Worm (Caenorhabditis elegans) whole organism, early embryonic: Measurements from ENCODE around the gene sna-2.

ENCODE experiments used
- B0310.2 ChIP-seq: sonication (generic microtip); optimal IDR thresholded peaks from 2 replicates; lab custom pipeline; 2016; ENCODE audit warnings: mild to moderate bottlenecking, missing genetic modification characterization, missing compliant biosample characterization
- F13C5.2 ChIP-seq: sonication (generic microtip); optimal IDR thresholded peaks from 2 replicates; lab custom pipeline; 2017; ENCODE audit warnings: mild to moderate bottlenecking, missing genetic modification characterization, inconsistent platforms, missing compliant biosample characterization
- aly-1 ChIP-seq: sonication (generic microtip); optimal IDR thresholded peaks from 2 replicates; lab custom pipeline; 2016; ENCODE audit warnings: missing genetic modification characterization, missing compliant biosample characterization
- ama-1 ChIP-seq: fragments of 150-350 bp; optimal IDR thresholded peaks from 2 replicates; lab custom pipeline; 2014
- ceh-13 ChIP-seq: fragments of 200-800 bp; sonication (Bioruptor generic); optimal IDR thresholded peaks from 2 replicates; lab custom pipeline; 2018; ENCODE audit warnings: mild to moderate bottlenecking, missing genetic modification characterization, missing compliant biosample characterization
- ceh-36 ChIP-seq: sonication (generic microtip); optimal IDR thresholded peaks from 2 replicates; lab custom pipeline; 2016; ENCODE audit warnings: missing genetic modification characterization, inconsistent platforms, missing compliant biosample characterization
- ets-7 ChIP-seq: sonication (generic microtip); optimal IDR thresholded peaks from 2 replicates; lab custom pipeline; 2016; ENCODE audit warnings: missing genotype, missing genetic modification characterization, missing compliant biosample characterization
- flt-1 ChIP-seq: fragments of 200-800 bp; sonication (Bioruptor generic); IDR thresholded peaks from 2 replicates; pipeline ENCODE4 v1.3.6; 2022; ENCODE audit warnings: missing genetic modification characterization, missing compliant biosample characterization
- hmbx-1 ChIP-seq: sonication (generic microtip); optimal IDR thresholded peaks from 2 replicates; lab custom pipeline; 2016; ENCODE audit warnings: mild to moderate bottlenecking, missing genetic modification characterization, missing compliant biosample characterization
- hmg-4 ChIP-seq: fragments of 200-800 bp; sonication (Bioruptor generic); optimal IDR thresholded peaks from 2 replicates; lab custom pipeline; 2018; ENCODE audit warnings: mild to moderate bottlenecking, missing genetic modification characterization, missing compliant biosample characterization
- hnd-1 ChIP-seq: sonication (generic microtip); optimal IDR thresholded peaks from 2 replicates; lab custom pipeline; 2016; ENCODE audit warnings: missing genetic modification characterization, missing compliant biosample characterization
- pes-1 ChIP-seq: fragments of 200-800 bp; sonication (Bioruptor generic); IDR thresholded peaks from 2 replicates; pipeline ENCODE4 v1.3.6; 2022; ENCODE audit warnings: missing genetic modification reagents, missing genetic modification characterization, missing compliant biosample characterization
- scrt-1 ChIP-seq: fragments of 200-800 bp; sonication (Bioruptor generic); IDR thresholded peaks from 2 replicates; pipeline ENCODE4 v1.3.6; 2022; ENCODE audit warnings: missing genetic modification characterization, missing compliant biosample characterization
- sea-1 ChIP-seq: fragments of 200-800 bp; sonication (Bioruptor generic); conservative IDR thresholded peaks from 2 replicates; pipeline ENCODE4 v1.3.6; 2022; ENCODE audit warnings: missing genetic modification characterization, missing compliant biosample characterization
- tbx-11 ChIP-seq: fragments of 200-800 bp; sonication (Bioruptor generic); IDR thresholded peaks from 2 replicates; pipeline ENCODE4 v1.3.6; 2022; ENCODE audit warnings: missing genetic modification characterization, missing compliant biosample characterization
- tbx-37 ChIP-seq: fragments of 200-800 bp; sonication (Bioruptor generic); conservative IDR thresholded peaks from 2 replicates; pipeline ENCODE4 v1.3.6; 2022; ENCODE audit warnings: missing genetic modification reagents, missing genetic modification characterization, missing compliant biosample characterization
- tra-4 ChIP-seq: sonication (generic microtip); optimal IDR thresholded peaks from 2 replicates; lab custom pipeline; 2017; ENCODE audit warnings: missing genetic modification characterization, missing compliant biosample characterization

sna-2 gene

ce11 chrIV:9737204-9737790 lies 40.1 kb downstream of the sna-2 start, which contains the start of gene cka-1:
cka-1 (minus strand) TSS chrIV:9737621.
- no peak for TF ChIP-seq tra-4 (tag; lab: Kevin White, UChicago)
- no peak for TF ChIP-seq tbx-11

- no peak for TF ChIP-seq ets-7 (tag; lab: Kevin White, UChicago)
- TF ChIP-seq ama-1 (lab: Kevin White, UChicago), result no peak
- no peak for TF ChIP-seq scrt-1
- no peak for TF ChIP-seq ceh-13 (GFP tag; lab: Kevin White, UChicago)
- TF ChIP-seq tra-4 (tag; lab: Kevin White, UChicago), result no peak
- no peak for TF ChIP-seq B0310.2
- no peak for TF ChIP-seq hnd-1 (tag; lab: Kevin White, UChicago)
- TF ChIP-seq hmbx-1, result no peak
- no peak for TF ChIP-seq ceh-36 (tag; lab: Kevin White, UChicago)
- TF ChIP-seq flt-1 (GFP tag; lab: Robert Waterston, UW), result no peak
- TF ChIP-seq sea-1 (GFP tag; lab: Robert Waterston, UW), result no peak
- TF ChIP-seq F13C5.2 (tag; lab: Kevin White, UChicago), result no peak
- TF ChIP-seq aly-1, result no peak
- no peak for TF ChIP-seq hmg-4 (GFP tag; lab: Kevin White, UChicago)
- no peak for TF ChIP-seq tbx-37
- TF ChIP-seq tbx-11, result no peak
- no peak for TF ChIP-seq pes-1 (GFP tag; lab: Robert Waterston, UW)
Measured at ce11 chrIV:9735750-9736149, 41.7 kb downstream of the sna-2 start.

- TF ChIP-seq ceh-36 (tag; lab: Kevin White, UChicago) (no peak), tbx-11 (no peak), hmbx-1 (no peak), hmg-4 (GFP tag; lab: Kevin White, UChicago) (no peak), flt-1 (GFP tag; lab: Robert Waterston, UW) (no peak), ets-7 (tag; lab: Kevin White, UChicago) (no peak), tra-4 (tag; lab: Kevin White, UChicago) (no peak), B0310.2 (no peak), tbx-37 (no peak), aly-1 (no peak), sea-1 (GFP tag; lab: Robert Waterston, UW) (no peak), pes-1 (GFP tag; lab: Robert Waterston, UW) (no peak), F13C5.2 (tag; lab: Kevin White, UChicago) (no peak), ama-1 (lab: Kevin White, UChicago) (no peak), ceh-13 (GFP tag; lab: Kevin White, UChicago) (no peak), hnd-1 (tag; lab: Kevin White, UChicago) (no peak)
Measured at ce11 chrIV:9734861-9735260, 42.6 kb downstream of the sna-2 start.

- TF ChIP-seq sea-1 (GFP tag; lab: Robert Waterston, UW), result no peak
Measured at ce11 chrIV:9733904-9734303, 43.5 kb downstream of the sna-2 start.

- no peak for TF ChIP-seq ama-1 (lab: Kevin White, UChicago)
- TF ChIP-seq sea-1 (GFP tag; lab: Robert Waterston, UW), result no peak
- TF ChIP-seq hmg-4 (GFP tag; lab: Kevin White, UChicago), result no peak
- no peak for TF ChIP-seq pes-1 (GFP tag; lab: Robert Waterston, UW)
- no peak for TF ChIP-seq ets-7 (tag; lab: Kevin White, UChicago)
- no peak for TF ChIP-seq F13C5.2 (tag; lab: Kevin White, UChicago)
- TF ChIP-seq ceh-36 (tag; lab: Kevin White, UChicago), result no peak
- TF ChIP-seq tbx-11, result no peak
- TF ChIP-seq aly-1, result no peak
- TF ChIP-seq scrt-1, result no peak
- TF ChIP-seq hmbx-1, result no peak
- no peak for TF ChIP-seq flt-1 (GFP tag; lab: Robert Waterston, UW)
- TF ChIP-seq ceh-13 (GFP tag; lab: Kevin White, UChicago), result no peak
- no peak for TF ChIP-seq B0310.2
Measured at ce11 chrIV:9728376-9728775, 49.1 kb downstream of the sna-2 start, which contains the start of gene nhr-100. nhr-100 (plus strand) TSS chrIV:9728676.

ce11 chrIV:9727217-9727616 lies 50.2 kb downstream of the sna-2 start:
- TF ChIP-seq ama-1 (lab: Kevin White, UChicago) (no peak), tra-4 (tag; lab: Kevin White, UChicago) (no peak), tbx-11 (no peak), pes-1 (GFP tag; lab: Robert Waterston, UW) (no peak), F13C5.2 (tag; lab: Kevin White, UChicago) (no peak), tbx-37 (no peak), ceh-36 (tag; lab: Kevin White, UChicago) (no peak), B0310.2 (no peak), hnd-1 (tag; lab: Kevin White, UChicago) (no peak), hmbx-1 (no peak), scrt-1 (no peak), flt-1 (GFP tag; lab: Robert Waterston, UW) (no peak), sea-1 (GFP tag; lab: Robert Waterston, UW) (no peak), ets-7 (tag; lab: Kevin White, UChicago) (no peak), hmg-4 (GFP tag; lab: Kevin White, UChicago) (no peak), aly-1 (no peak), ceh-13 (GFP tag; lab: Kevin White, UChicago) (no peak)

ce11 chrIV:9725468-9725985 lies 51.9 kb downstream of the sna-2 start:
- TF ChIP-seq aly-1, result no peak
- no peak for TF ChIP-seq hmg-4 (GFP tag; lab: Kevin White, UChicago)
- no peak for TF ChIP-seq hmbx-1
- no peak for TF ChIP-seq F13C5.2 (tag; lab: Kevin White, UChicago)
- TF ChIP-seq B0310.2, result no peak
- no peak for TF ChIP-seq pes-1 (GFP tag; lab: Robert Waterston, UW)
- TF ChIP-seq ceh-13 (GFP tag; lab: Kevin White, UChicago), result no peak
